Worm (Caenorhabditis elegans): ENCODE data around the gene sur-5.

ce11 chrX:7281347-7281746, 24.0 kb downstream of the sur-5 start:
- no peak for TF ChIP-seq T22C8.4 (GFP tag; IDR thresholded peaks at IDR 0.05)
- TF ChIP-seq med-1 (GFP tag; optimal IDR thresholded peaks at IDR 0.05; ENCODE audit: insufficient read depth), result no peak
- no peak for TF ChIP-seq klf-2 (GFP tag; conservative IDR thresholded peaks at IDR 0.05)
